Fruit fly (Drosophila melanogaster): ENCODE data around the gene pip.

The pip gene

DNA sequence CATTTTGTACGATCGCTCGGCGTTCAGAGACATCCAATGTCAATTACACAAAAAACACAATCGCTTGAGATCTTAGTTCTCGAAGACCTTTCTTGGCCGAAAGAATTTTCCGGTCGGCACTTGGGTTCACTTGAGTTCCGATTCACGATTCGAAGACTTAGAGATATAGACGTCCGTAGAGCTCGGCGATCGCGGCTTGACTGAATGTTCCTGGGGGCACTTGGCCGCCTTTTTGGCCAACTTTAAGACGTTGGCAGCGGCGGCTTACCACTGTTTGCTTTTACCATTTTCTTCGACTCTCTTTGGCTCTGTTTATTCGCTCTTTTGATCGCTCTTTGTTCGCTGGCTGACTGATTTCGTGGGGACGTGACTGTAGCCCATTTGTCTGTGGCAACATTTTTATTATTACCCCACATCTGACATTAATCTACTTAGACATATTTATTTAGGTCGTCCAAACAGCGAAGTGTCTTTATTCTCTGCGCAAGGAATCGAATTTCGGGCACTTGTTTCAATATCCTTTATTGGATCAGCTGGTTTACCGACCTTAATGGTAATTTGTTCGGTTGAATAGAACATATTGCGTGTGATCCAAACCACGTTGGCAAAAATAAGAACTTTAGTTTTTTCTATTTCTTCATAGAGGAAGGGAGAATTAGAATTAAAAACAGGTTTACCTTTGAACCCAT is at the start of gene pip (continued):
- TF ChIP-seq rib (GFP tag; IDR thresholded peaks at IDR 0.05) (no peak), CG17912 (GFP tag; optimal IDR thresholded peaks at IDR 0.05) (no peak), unpg (GFP tag; optimal IDR thresholded peaks at IDR 0.05) (peak; percentile 41), luna (GFP tag; optimal IDR thresholded peaks at IDR 0.05) (peak; percentile 27), toy (GFP tag; IDR thresholded peaks at IDR 0.05) (no peak), gem (tag; optimal IDR thresholded peaks at IDR 0.05) (peak; percentile 34), pb (GFP tag; optimal IDR thresholded peaks at IDR 0.05) (no peak), tup (GFP tag; optimal IDR thresholded peaks at IDR 0.05) (peak; percentile 10), bowl (GFP tag; IDR thresholded peaks at IDR 0.05) (no peak), Mrtf (GFP tag; IDR thresholded peaks at IDR 0.05) (no peak), Bteb2 (GFP tag; optimal IDR thresholded peaks at IDR 0.05) (peak; percentile 55), pros (GFP tag; optimal IDR thresholded peaks at IDR 0.05) (peak; percentile 79), C15 (GFP tag; IDR thresholded peaks at IDR 0.05) (no peak), zen (tag; optimal IDR thresholded peaks at IDR 0.05) (no peak), dmrt11E (tag; optimal IDR thresholded peaks at IDR 0.05) (no peak), schlank (tag; optimal IDR thresholded peaks at IDR 0.05) (peak; percentile 53), CG9727 (GFP tag; optimal IDR thresholded peaks at IDR 0.05) (peak; percentile 20), chif (GFP tag; optimal IDR thresholded peaks at IDR 0.05) (peak in 1 of 2 experiments; percentile 14), pnt (GFP tag; optimal IDR thresholded peaks at IDR 0.05) (peak; percentile 24), Vsx1 (GFP tag; optimal IDR thresholded peaks at IDR 0.05) (peak; percentile 70), Xrp1 (GFP tag; IDR thresholded peaks at IDR 0.05) (peak; percentile 47; the same call in 1 of the 2 replicates), tx (GFP tag; optimal IDR thresholded peaks at IDR 0.05) (no peak), CG18599 (GFP tag; optimal IDR thresholded peaks at IDR 0.05) (peak; percentile 90), CG17385 (GFP tag; optimal IDR thresholded peaks at IDR 0.05) (peak; percentile 24), Bdp1 (GFP tag; optimal IDR thresholded peaks at IDR 0.05) (peak; percentile 40), Oli (tag; optimal IDR thresholded peaks at IDR 0.05) (no peak), CG5953 (GFP tag; IDR thresholded peaks at IDR 0.05) (no peak), CG14965 (GFP tag; optimal IDR thresholded peaks at IDR 0.05; ENCODE audit: borderline replicate concordance) (no peak), HLH54F (GFP tag; optimal IDR thresholded peaks at IDR 0.05) (no peak), crc (GFP tag; optimal IDR thresholded peaks at IDR 0.05) (peak; percentile 30), insv (GFP tag; optimal IDR thresholded peaks at IDR 0.05) (peak in 1 of 2 experiments; percentile 31), Fer1 (GFP tag; optimal IDR thresholded peaks at IDR 0.05) (peak; percentile 89), hb (GFP tag; IDR thresholded peaks at IDR 0.05; ENCODE audit: partially characterized antibody) (no peak), CG13296 (GFP tag; optimal IDR thresholded peaks at IDR 0.05) (peak; percentile 80), CG11398 (GFP tag; optimal IDR thresholded peaks at IDR 0.05) (peak; percentile 58), Hr51 (GFP tag; optimal IDR thresholded peaks at IDR 0.05) (peak in 1 of 2 experiments; percentile 53), CG7987 (GFP tag; optimal IDR thresholded peaks at IDR 0.05) (peak; percentile 72), Lhr (GFP tag; optimal IDR thresholded peaks at IDR 0.05) (no peak), CG7928 (GFP tag; optimal IDR thresholded peaks at IDR 0.05) (peak; percentile 37), CG2116 (GFP tag; optimal IDR thresholded peaks at IDR 0.05) (peak; percentile 26), Dip3 (GFP tag; optimal IDR thresholded peaks at IDR 0.05) (peak; percentile 3), CG3407 (GFP tag; optimal IDR thresholded peaks at IDR 0.05) (peak; percentile 46), nau (GFP tag; optimal IDR thresholded peaks at IDR 0.05) (peak; percentile 72), fd64A (GFP tag; optimal IDR thresholded peaks at IDR 0.05) (peak; percentile 34), Pdp1 (GFP tag; optimal IDR thresholded peaks at IDR 0.05) (peak; percentile 7 to 33), croc (GFP tag; conservative IDR thresholded peaks at IDR 0.05) (no peak), CG8388 (GFP tag; optimal IDR thresholded peaks at IDR 0.05) (no peak), CG11504 (tag; optimal IDR thresholded peaks at IDR 0.05) (peak; percentile 1), CG12299 (tag; optimal IDR thresholded peaks at IDR 0.05) (peak; percentile 52)
